Worm (Caenorhabditis elegans) whole organism, L1 larva: ENCODE data around the gene lgc-17.

Source experiments
- C34B4.2 ChIP-seq: sonication (generic microtip); optimal IDR thresholded peaks from 2 replicates; lab custom pipeline; 2017; ENCODE audit warnings: mild to moderate bottlenecking, missing genetic modification characterization, missing compliant biosample characterization
- F16B12.6 ChIP-seq: fragments of 150-350 bp; optimal IDR thresholded peaks from 2 replicates; lab custom pipeline; 2014; ENCODE audit warnings: missing biosample characterization, missing genetic modification characterization
- aly-2 ChIP-seq: fragments of 150-350 bp; optimal IDR thresholded peaks from 2 replicates; lab custom pipeline; 2014; ENCODE audit warnings: missing biosample characterization, missing genetic modification characterization
- ceh-82 ChIP-seq, 3 experiments: fragments of 150-350 bp in 1 of 3; sonication (generic microtip) in 2 of 3; optimal IDR thresholded peaks; 2 replicates each; lab custom pipeline; 2014 to 2017; ENCODE audit warnings: missing biosample characterization in 3 of 3, missing genetic modification characterization in 3 of 3
- mep-1 ChIP-seq: fragments of 150-350 bp; optimal IDR thresholded peaks from 2 replicates; lab custom pipeline; 2014; ENCODE audit warnings: missing biosample characterization, missing genetic modification characterization
- nhr-76 ChIP-seq: sonication (generic microtip); optimal IDR thresholded peaks from 2 replicates; lab custom pipeline; 2017; ENCODE audit warnings: missing biosample characterization, missing genetic modification characterization
- nhr-77 ChIP-seq: fragments of 150-350 bp; optimal IDR thresholded peaks from 2 replicates; lab custom pipeline; 2014; ENCODE audit warnings: missing biosample characterization, missing genetic modification characterization
- unc-62 ChIP-seq: fragments of 150-350 bp; optimal IDR thresholded peaks from 2 replicates; lab custom pipeline; 2014; ENCODE audit warnings: missing biosample characterization, missing genetic modification reagents, missing genetic modification characterization

ce11 chrX:12093992-12094391 is 27.4 kb upstream of the lgc-17 start:
- TF ChIP-seq aly-2 (tag; lab: Kevin White, UChicago) (no peak), nhr-76 (tag; lab: Kevin White, UChicago) (no peak), F16B12.6 (no peak), nhr-77 (tag; lab: Kevin White, UChicago) (no peak), ceh-82 (tag; optimal IDR thresholded peaks at IDR 0.05; lab: Kevin White, UChicago) (no peak), mep-1 (tag; lab: Kevin White, UChicago) (no peak), unc-62 (no peak), C34B4.2 (tag; lab: Kevin White, UChicago) (no peak)
